Worm (Caenorhabditis elegans) whole organism, mixed stage, embryonic: ENCODE data around the gene Y110A2AL.10.

Experiments used
- elt-3 ChIP-seq: fragments of 150-350 bp; optimal IDR thresholded peaks from 2 replicates; lab custom pipeline; 2014; ENCODE audit warnings: missing biosample characterization, missing genetic modification characterization
- lsy-2 ChIP-seq: fragments of 150-350 bp; optimal IDR thresholded peaks from 2 replicates; lab custom pipeline; 2014; ENCODE audit warnings: missing biosample characterization, missing genetic modification characterization
- mab-5 ChIP-seq: fragments of 150-350 bp; optimal IDR thresholded peaks from 2 replicates; lab custom pipeline; 2014; ENCODE audit warnings: missing biosample characterization, missing genetic modification characterization
- nhr-2 ChIP-seq: fragments of 150-350 bp; optimal IDR thresholded peaks from 2 replicates; lab custom pipeline; 2014; ENCODE audit warnings: missing biosample characterization, missing genetic modification characterization

DNA sequence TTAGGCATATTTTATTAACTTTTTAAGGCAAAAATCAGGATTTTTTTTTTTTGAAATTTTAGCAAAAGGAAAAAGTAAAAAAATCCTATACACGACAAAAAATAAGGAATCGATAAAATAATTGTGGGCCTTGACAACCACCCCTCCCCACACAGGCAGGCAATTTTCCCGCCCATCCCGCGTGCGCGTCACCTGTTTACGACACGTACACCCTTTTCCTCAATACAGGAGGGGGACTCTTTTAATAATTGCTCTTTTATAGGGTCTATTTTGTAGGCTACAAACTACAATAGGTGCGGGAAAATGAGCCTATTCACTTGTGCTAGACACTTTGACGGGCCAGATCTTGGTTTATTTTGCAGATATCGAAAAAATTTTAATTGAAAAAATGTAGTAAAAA lies 39.2 kb downstream of the Y110A2AL.10 start:
- TF ChIP-seq mab-5 (no peak), lsy-2 (tag; lab: Kevin White, UChicago) (no peak), elt-3 (tag; lab: Kevin White, UChicago) (no peak), nhr-2 (tag; lab: Kevin White, UChicago) (no peak)
